Worm (Caenorhabditis elegans) whole organism, L4 larva: ENCODE results near the gene gkow-1.

Experiments
- D1046.2 ChIP-seq: fragments of 200-800 bp; sonication (Bioruptor generic); IDR thresholded peaks from 2 replicates; pipeline ENCODE4 v1.3.6; 2022; ENCODE audit warnings: missing genetic modification characterization, missing compliant biosample characterization
- F49E8.2 ChIP-seq: sonication (generic microtip); optimal IDR thresholded peaks from 2 replicates; lab custom pipeline; 2016; ENCODE audit warnings: missing compliant biosample characterization, mild to moderate bottlenecking, missing genetic modification characterization, borderline replicate concordance
- Y105C5A.15 ChIP-seq: fragments of 200-800 bp; sonication (Bioruptor generic); IDR thresholded peaks from 2 replicates; pipeline ENCODE4 v1.3.6; 2022; ENCODE audit warnings: missing genetic modification characterization, missing compliant biosample characterization
- Y48G9A.11 ChIP-seq: fragments of 200-800 bp; sonication (Bioruptor generic); IDR thresholded peaks from 2 replicates; pipeline ENCODE4 v1.3.6; 2022; ENCODE audit warnings: missing genetic modification reagents, missing genetic modification characterization, missing compliant biosample characterization
- aha-1 ChIP-seq: fragments of 150-350 bp; peaks from one replicate; lab custom pipeline; 2014; ENCODE audit warnings: missing biosample characterization, missing genetic modification characterization
- ces-1 ChIP-seq: fragments of 150-350 bp; sonication (generic microtip); optimal IDR thresholded peaks from 4 replicates; lab custom pipeline; 2014; ENCODE audit warnings: missing biosample characterization, missing genetic modification reagents, missing genetic modification characterization
- daf-16 ChIP-seq, 3 experiments: sonication (generic microtip); optimal IDR thresholded peaks; 2 replicates each; lab custom pipeline; 2016 to 2017; ENCODE audit warnings: missing genetic modification characterization in 3 of 3, missing genetic modification reagents in 3 of 3, mild to moderate bottlenecking in 2 of 3, missing compliant biosample characterization in 2 of 3, missing biosample characterization in 1 of 3, moderate library complexity in 1 of 3
- dmd-6 ChIP-seq: fragments of 200-800 bp; sonication (Bioruptor generic); IDR thresholded peaks from 2 replicates; pipeline ENCODE4 v1.3.6; 2022; ENCODE audit warnings: missing genetic modification reagents, missing genetic modification characterization, missing compliant biosample characterization
- dmd-9 ChIP-seq: fragments of 200-800 bp; sonication (Bioruptor generic); IDR thresholded peaks from 2 replicates; pipeline ENCODE4 v1.3.6; 2022; ENCODE audit warnings: missing genetic modification reagents, missing genetic modification characterization, missing compliant biosample characterization
- duxl-1 ChIP-seq: sonication (generic microtip); optimal IDR thresholded peaks from 2 replicates; lab custom pipeline; 2016; ENCODE audit warnings: mild to moderate bottlenecking, missing genetic modification characterization, moderate library complexity, missing compliant biosample characterization; ENCODE audit not compliant: poor library complexity
- dve-1 ChIP-seq: sonication (generic microtip); optimal IDR thresholded peaks from 2 replicates; lab custom pipeline; 2017; ENCODE audit warnings: antibody characterized with exemption, mild to moderate bottlenecking, missing genetic modification characterization, missing compliant biosample characterization; ENCODE audit not compliant: insufficient read depth
- egl-27 ChIP-seq: sonication (generic microtip); optimal IDR thresholded peaks from 3 replicates; lab custom pipeline; 2017; ENCODE audit warnings: missing biosample characterization, missing genetic modification reagents, missing genetic modification characterization
- hif-1 ChIP-seq, 2 experiments: sonication (generic microtip); optimal IDR thresholded peaks; 2 replicates each; lab custom pipeline; 2016 to 2017; ENCODE audit warnings: missing compliant biosample characterization in 2 of 2, missing genetic modification characterization in 2 of 2, missing genetic modification reagents in 2 of 2, missing genotype in 2 of 2, mild to moderate bottlenecking in 1 of 2
- hlh-30 ChIP-seq: sonication (generic microtip); optimal IDR thresholded peaks from 2 replicates; lab custom pipeline; 2017; ENCODE audit warnings: antibody characterized with exemption, mild to moderate bottlenecking, missing genetic modification characterization, missing compliant biosample characterization; ENCODE audit not compliant: insufficient read depth
- lin-38 ChIP-seq: fragments of 200-800 bp; sonication (Bioruptor generic); IDR thresholded peaks from 2 replicates; pipeline ENCODE4 v1.3.6; 2022; ENCODE audit warnings: missing genetic modification reagents, missing genetic modification characterization, missing compliant biosample characterization
- lin-39 ChIP-seq: fragments of 150-350 bp; optimal IDR thresholded peaks from 2 replicates; lab custom pipeline; 2014; ENCODE audit warnings: missing biosample characterization, missing genetic modification reagents, missing genetic modification characterization
- lir-3 ChIP-seq: sonication (generic microtip); optimal IDR thresholded peaks from 2 replicates; lab custom pipeline; 2016; ENCODE audit warnings: mild to moderate bottlenecking, missing genetic modification characterization, missing compliant biosample characterization
- mdl-1 ChIP-seq, 2 experiments: fragments of 150-350 bp in 1 of 2; sonication (generic microtip) in 1 of 2; optimal IDR thresholded peaks; 2 replicates each; lab custom pipeline; 2014 to 2017; ENCODE audit warnings: missing biosample characterization in 2 of 2, missing genetic modification characterization in 2 of 2
- mdt-29 ChIP-seq: fragments of 200-800 bp; sonication (Bioruptor generic); IDR thresholded peaks from 2 replicates; pipeline ENCODE4 v1.3.6; 2022; ENCODE audit warnings: missing genetic modification reagents, missing genetic modification characterization, missing compliant biosample characterization
- mxl-3 ChIP-seq: fragments of 200-800 bp; sonication (Bioruptor generic); optimal IDR thresholded peaks from 2 replicates; lab custom pipeline; 2018; ENCODE audit warnings: mild to moderate bottlenecking, missing genetic modification characterization, missing compliant biosample characterization
- nhr-11 ChIP-seq: fragments of 150-350 bp; optimal IDR thresholded peaks from 2 replicates; lab custom pipeline; 2014; ENCODE audit warnings: missing biosample characterization, missing genetic modification characterization
- nhr-111 ChIP-seq: fragments of 200-800 bp; sonication (Bioruptor generic); optimal IDR thresholded peaks from 2 replicates; lab custom pipeline; 2018; ENCODE audit warnings: mild to moderate bottlenecking, missing genetic modification characterization, missing compliant biosample characterization
- nhr-237 ChIP-seq: sonication (generic microtip); optimal IDR thresholded peaks from 2 replicates; lab custom pipeline; 2017; ENCODE audit warnings: missing biosample characterization, missing genetic modification characterization
- nhr-28 ChIP-seq: fragments of 150-350 bp; optimal IDR thresholded peaks from 2 replicates; lab custom pipeline; 2014; ENCODE audit warnings: missing biosample characterization, missing genetic modification characterization
- nhr-42 ChIP-seq: fragments of 200-800 bp; sonication (Bioruptor generic); IDR thresholded peaks from 2 replicates; pipeline ENCODE4 v1.3.6; 2022; ENCODE audit warnings: missing genetic modification characterization, missing compliant biosample characterization
- nhr-48 ChIP-seq: sonication (generic microtip); optimal IDR thresholded peaks from 2 replicates; lab custom pipeline; 2016; ENCODE audit warnings: mild to moderate bottlenecking, missing genetic modification characterization, missing compliant biosample characterization
- nhr-77 ChIP-seq: fragments of 150-350 bp; optimal IDR thresholded peaks from 2 replicates; lab custom pipeline; 2014; ENCODE audit warnings: missing biosample characterization, missing genetic modification characterization
- pqm-1 ChIP-seq: sonication (generic microtip); optimal IDR thresholded peaks from 2 replicates; lab custom pipeline; 2017; ENCODE audit warnings: missing biosample characterization, missing genetic modification characterization
- sdz-12 ChIP-seq: fragments of 200-800 bp; sonication (Bioruptor generic); optimal IDR thresholded peaks from 2 replicates; lab custom pipeline; 2018; ENCODE audit warnings: mild to moderate bottlenecking, missing genetic modification characterization, missing compliant biosample characterization
- set-16 ChIP-seq: fragments of 200-800 bp; sonication (Bioruptor generic); IDR thresholded peaks from 2 replicates; pipeline ENCODE4 v1.3.6; 2022; ENCODE audit warnings: missing genetic modification reagents, missing genetic modification characterization, missing compliant biosample characterization
- spr-1 ChIP-seq: sonication (generic microtip); optimal IDR thresholded peaks from 2 replicates; lab custom pipeline; 2016; ENCODE audit warnings: mild to moderate bottlenecking, missing genetic modification characterization, missing compliant biosample characterization
- tag-97 ChIP-seq: fragments of 200-800 bp; sonication (Bioruptor generic); IDR thresholded peaks from 2 replicates; pipeline ENCODE4 v1.3.6; 2022; ENCODE audit warnings: missing genetic modification characterization, missing compliant biosample characterization
- tra-1 ChIP-seq: fragments of 200-800 bp; sonication (Bioruptor generic); IDR thresholded peaks from 2 replicates; pipeline ENCODE4 v1.3.6; 2022; ENCODE audit warnings: missing genetic modification reagents, missing genetic modification characterization, missing compliant biosample characterization
- zag-1 ChIP-seq: fragments of 150-350 bp; optimal IDR thresholded peaks from 2 replicates; lab custom pipeline; 2014; ENCODE audit warnings: missing biosample characterization, missing genetic modification characterization
- zfp-2 ChIP-seq: sonication (generic microtip); optimal IDR thresholded peaks from 2 replicates; lab custom pipeline; 2016; ENCODE audit warnings: mild to moderate bottlenecking, missing genetic modification characterization, missing compliant biosample characterization
- zip-2 ChIP-seq: fragments of 150-350 bp; optimal IDR thresholded peaks from 2 replicates; lab custom pipeline; 2014; ENCODE audit warnings: missing biosample characterization, missing genetic modification characterization
- ztf-11 ChIP-seq: fragments of 150-350 bp; optimal IDR thresholded peaks from 2 replicates; lab custom pipeline; 2014; ENCODE audit warnings: missing biosample characterization, missing genetic modification characterization

Gene gkow-1

ce11 chrIV:10345990-10346389 is 12.0 kb upstream of the gkow-1 start (continued):
- TF ChIP-seq nhr-28 (tag; lab: Kevin White, UChicago) (peak; percentile 45), nhr-42 (GFP tag; lab: Robert Waterston, UW) (no peak), hlh-30 (tag; lab: Kevin White, UChicago) (no peak), dmd-9 (no peak), hif-1 (tag; optimal IDR thresholded peaks at IDR 0.05; lab: Kevin White, UChicago) (peak in 1 of 2 experiments; percentile 19), ztf-11 (no peak), nhr-11 (tag; lab: Kevin White, UChicago) (peak; percentile 26), spr-1 (tag; lab: Kevin White, UChicago) (no peak), tra-1 (GFP tag; lab: Robert Waterston, UW) (no peak)

- TF ChIP-seq dve-1 (tag; lab: Kevin White, UChicago) (no peak), aha-1 (tag; lab: Kevin White, UChicago) (peak; percentile 92)
Observed at ce11 chrIV:10346948-10347347, 11.0 kb upstream of the gkow-1 start.

ce11 chrIV:10347528-10347927 is 10.4 kb upstream of the gkow-1 start:
- TF ChIP-seq mxl-3 (no peak), ces-1 (GFP tag; lab: Kevin White, UChicago) (no peak), set-16 (GFP tag; lab: Robert Waterston, UW) (no peak), tag-97 (GFP tag; lab: Robert Waterston, UW) (no peak), nhr-237 (tag; lab: Kevin White, UChicago) (no peak), lir-3 (no peak), Y48G9A.11 (GFP tag; lab: Robert Waterston, UW) (no peak), zip-2 (tag; lab: Kevin White, UChicago) (no peak), D1046.2 (GFP tag; lab: Robert Waterston, UW) (no peak), egl-27 (tag; lab: Kevin White, UChicago) (no peak), nhr-48 (tag; lab: Kevin White, UChicago) (no peak), dmd-6 (GFP tag; lab: Robert Waterston, UW) (no peak), F49E8.2 (tag; lab: Kevin White, UChicago) (no peak), lin-38 (no peak), nhr-11 (tag; lab: Kevin White, UChicago) (no peak), lin-39 (tag; lab: Kevin White, UChicago) (no peak), sdz-12 (GFP tag; lab: Kevin White, UChicago) (no peak)

ce11 chrIV:10349871-10350640 is 7.9 kb upstream of the gkow-1 start, which contains the start of the genes unc-43 and Y43C5B.3:
TSS of gene unc-43 (minus strand) at chrIV:10350217.
TSS of gene Y43C5B.3 (plus strand) at chrIV:10350590.
- TF ChIP-seq nhr-48 (tag; lab: Kevin White, UChicago) (peak; percentile 2), dve-1 (tag; lab: Kevin White, UChicago) (peak; percentile 54), nhr-77 (tag; lab: Kevin White, UChicago) (peak; percentile 11), duxl-1 (tag; lab: Kevin White, UChicago) (no peak), nhr-28 (tag; lab: Kevin White, UChicago) (peak; percentile 99), zfp-2 (tag; lab: Kevin White, UChicago) (no peak), pqm-1 (tag; lab: Kevin White, UChicago) (peak; percentile 82), dmd-6 (GFP tag; lab: Robert Waterston, UW) (peak; percentile 64), F49E8.2 (tag; lab: Kevin White, UChicago) (no peak), zag-1 (tag; lab: Kevin White, UChicago) (no peak), mdl-1 (tag; optimal IDR thresholded peaks at IDR 0.05; lab: Kevin White, UChicago) (peak in 1 of 2 experiments; percentile 29), aha-1 (tag; lab: Kevin White, UChicago) (no peak), daf-16 (GFP tag; optimal IDR thresholded peaks at IDR 0.05; lab: Kevin White, UChicago) (no peak), daf-16 (tag; optimal IDR thresholded peaks at IDR 0.05; lab: Kevin White, UChicago) (peak; percentile 55), nhr-111 (GFP tag; lab: Kevin White, UChicago) (no peak), Y105C5A.15 (GFP tag; lab: Robert Waterston, UW) (no peak), mdt-29 (GFP tag; lab: Robert Waterston, UW) (no peak)
